Fruit fly (Drosophila melanogaster): ENCODE results near the gene CG31917.

CG31917 gene

dm6 chr2L:4973731-4974415 is 36.8 kb downstream of the CG31917 start, which contains the start of gene mRpL28 (continued):
- TF ChIP-seq CG14667 (GFP tag; IDR thresholded peaks at IDR 0.05) (no peak), CG4360 (GFP tag; IDR thresholded peaks at IDR 0.05) (no peak), inv (GFP tag; IDR thresholded peaks at IDR 0.05; ENCODE audit: partially characterized antibody) (peak; percentile 19; the same call in 1 of the 2 replicates), nau (GFP tag; optimal IDR thresholded peaks at IDR 0.05) (no peak), oc (tag; optimal IDR thresholded peaks at IDR 0.05) (no peak), Bgb (GFP tag; IDR thresholded peaks at IDR 0.05; ENCODE audit: partially characterized antibody) (peak; percentile 10; the same call in 1 of the 2 replicates), usp (GFP tag; optimal IDR thresholded peaks at IDR 0.05) (no peak), CG14965 (GFP tag; optimal IDR thresholded peaks at IDR 0.05; ENCODE audit: borderline replicate concordance) (no peak), cad (GFP tag; optimal IDR thresholded peaks at IDR 0.05) (no peak), tin (GFP tag; optimal IDR thresholded peaks at IDR 0.05) (no peak), kah (GFP tag; optimal IDR thresholded peaks at IDR 0.05) (no peak), CG16813 (GFP tag; IDR thresholded peaks at IDR 0.05; ENCODE audit: partially characterized antibody) (peak; percentile 20; the same call in 1 of the 3 replicates), Mrtf (GFP tag; IDR thresholded peaks at IDR 0.05) (no peak), CG18262 (tag; optimal IDR thresholded peaks at IDR 0.05) (no peak), D19B (GFP tag; optimal IDR thresholded peaks at IDR 0.05) (no peak), hkb (optimal IDR thresholded peaks at IDR 0.05) (no peak), hkb (GFP tag; IDR thresholded peaks at IDR 0.05) (no peak), bab2 (GFP tag; optimal IDR thresholded peaks at IDR 0.05) (no peak), CG4820 (GFP tag; optimal IDR thresholded peaks at IDR 0.05) (no peak), CG30403 (GFP tag; optimal IDR thresholded peaks at IDR 0.05) (no peak), MESR4 (GFP tag; optimal IDR thresholded peaks at IDR 0.05) (peak; percentile 87), CG1832 (GFP tag; optimal IDR thresholded peaks at IDR 0.05) (no peak), mld (GFP tag; IDR thresholded peaks at IDR 0.05; ENCODE audit: partially characterized antibody) (no peak), ssp (GFP tag; IDR thresholded peaks at IDR 0.05) (no peak), CG1529 (GFP tag; optimal IDR thresholded peaks at IDR 0.05) (no peak), pzg (GFP tag; optimal IDR thresholded peaks at IDR 0.05) (peak; percentile 44), tna (GFP tag; IDR thresholded peaks at IDR 0.05; ENCODE audit: partially characterized antibody) (no peak), CG8765 (GFP tag; IDR thresholded peaks at IDR 0.05) (no peak), E2f2 (GFP tag; IDR thresholded peaks at IDR 0.05) (0 out of 2 replicates have a peak, but pooled peaks have one; percentile 7), CG2712 (tag; optimal IDR thresholded peaks at IDR 0.05) (peak; percentile 41), chinmo (GFP tag; IDR thresholded peaks at IDR 0.05; ENCODE audit: partially characterized antibody) (no peak), rib (GFP tag; IDR thresholded peaks at IDR 0.05) (no peak), CG16779 (GFP tag; IDR thresholded peaks at IDR 0.05) (no peak), ham (GFP tag; IDR thresholded peaks at IDR 0.05) (no peak), Ssrp (tag; optimal IDR thresholded peaks at IDR 0.05) (no peak), run (tag; optimal IDR thresholded peaks at IDR 0.05) (no peak), sens (GFP tag) (peak; percentile 87), gce (GFP tag; IDR thresholded peaks at IDR 0.05) (no peak), Sox100B (GFP tag; optimal IDR thresholded peaks at IDR 0.05) (no peak), HmgZ (tag; optimal IDR thresholded peaks at IDR 0.05) (peak; percentile 57), CG13287 (GFP tag; IDR thresholded peaks at IDR 0.05; ENCODE audit: partially characterized antibody) (peak; percentile 72; the same call in 1 of the 2 replicates), GATAe (GFP tag; conservative IDR thresholded peaks at IDR 0.05) (no peak), CG13296 (GFP tag; optimal IDR thresholded peaks at IDR 0.05) (no peak), CG10543 (GFP tag; optimal IDR thresholded peaks at IDR 0.05) (no peak), CG17361 (GFP tag; IDR thresholded peaks at IDR 0.05) (no peak), Eip74EF (GFP tag; optimal IDR thresholded peaks at IDR 0.05) (peak in 1 of 2 experiments; percentile 38), CG10462 (GFP tag; optimal IDR thresholded peaks at IDR 0.05) (no peak), salm (tag; optimal IDR thresholded peaks at IDR 0.05) (no peak), exex (tag; optimal IDR thresholded peaks at IDR 0.05) (no peak), hbn (GFP tag; IDR thresholded peaks at IDR 0.05; ENCODE audit: partially characterized antibody) (no peak)

Measured in whole organism, embryonic.